Worm (Caenorhabditis elegans) whole organism, young adult: ENCODE measurements around the gene pqn-79.
A peak's percentile ranks its signal among the peaks of the same experiment; 100 is the strongest.

ENCODE experiments used
- dpl-1 ChIP-seq: fragments of 150-350 bp; optimal IDR thresholded peaks from 2 replicates; lab custom pipeline; 2014; ENCODE audit warnings: missing biosample characterization, missing genetic modification reagents, missing genetic modification characterization
- him-1 ChIP-seq: sonication (generic microtip); optimal IDR thresholded peaks from 2 replicates; lab custom pipeline; 2016; ENCODE audit warnings: missing genotype, missing genetic modification reagents, missing genetic modification characterization, missing compliant biosample characterization
- snpc-4 ChIP-seq, 5 experiments: fragments of 150-350 bp in 1 of 5; sonication (generic microtip) in 4 of 5; optimal IDR thresholded peaks; 2 replicates each; lab custom pipeline; 2014 to 2018; ENCODE audit warnings: missing genetic modification characterization in 5 of 5, missing biosample characterization in 3 of 5, antibody characterized with exemption in 2 of 5, mild to moderate bottlenecking in 2 of 5, missing compliant biosample characterization in 2 of 5, missing genotype in 2 of 5, moderate library complexity in 2 of 5, missing genetic modification reagents in 1 of 5

DNA sequence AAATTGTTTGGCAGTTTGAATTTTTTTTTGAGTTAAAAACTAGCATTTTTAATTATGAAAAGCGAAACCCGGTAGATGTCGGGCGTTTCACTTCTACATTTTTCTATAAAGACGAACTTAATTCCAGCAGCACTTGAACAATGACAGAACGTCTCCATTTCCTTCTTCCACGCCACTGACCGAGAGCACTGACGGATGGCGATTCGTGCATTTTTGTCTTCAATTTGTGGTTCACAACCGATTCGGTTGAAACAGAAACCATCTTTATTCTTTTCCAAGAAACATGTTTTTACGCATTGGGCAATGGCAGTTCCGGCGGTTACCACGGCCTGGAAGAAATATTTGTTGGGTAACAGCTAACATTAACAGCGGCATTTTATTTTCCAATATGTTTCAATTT lies 17.8 kb downstream of the pqn-79 start:
- TF ChIP-seq dpl-1 (GFP tag; lab: Kevin White, UChicago) = no peak
- TF ChIP-seq snpc-4 (GFP tag; optimal IDR thresholded peaks at IDR 0.05; lab: Kevin White, UChicago) = no peak
- peak in 3 of 4 experiments; percentile 34 to 62 (median 61) for TF ChIP-seq snpc-4 (tag; optimal IDR thresholded peaks at IDR 0.05; lab: Kevin White, UChicago)
- TF ChIP-seq him-1 = no peak
